Fruit fly (Drosophila melanogaster) whole organism, embryonic: ENCODE data around the gene sno.

ENCODE experiments used
- Ada2b ChIP-seq: fragments of 200-800 bp; sonication (Bioruptor generic); IDR thresholded peaks from 2 replicates; pipeline ENCODE4 v1.3.6; 2022; ENCODE audit warnings: missing biosample characterization, missing genetic modification characterization
- Adf1 ChIP-seq: fragments of 200-800 bp; sonication (Bioruptor generic); IDR thresholded peaks from 2 replicates; pipeline ENCODE4 v1.3.6; 2022; ENCODE audit warnings: missing biosample characterization, missing genetic modification characterization
- CG10462 ChIP-seq: fragments of 200-800 bp; sonication (Bioruptor generic); optimal IDR thresholded peaks from 2 replicates; lab custom pipeline; 2016; ENCODE audit warnings: missing biosample characterization, missing genetic modification characterization
- CG10565 ChIP-seq: fragments of 200-800 bp; sonication (Bioruptor generic); optimal IDR thresholded peaks from 3 replicates; lab custom pipeline; 2016; ENCODE audit warnings: missing biosample characterization, mild to moderate bottlenecking, missing genetic modification characterization
- CG11247 ChIP-seq: fragments of 200-800 bp; sonication (Bioruptor generic); IDR thresholded peaks from 2 replicates; pipeline ENCODE4 v1.3.6; 2022; ENCODE audit warnings: missing biosample characterization, missing genetic modification characterization
- CG11560 ChIP-seq: fragments of 200-800 bp; sonication (Bioruptor generic); IDR thresholded peaks from 3 replicates; pipeline ENCODE4 v1.3.6; 2022; ENCODE audit warnings: missing biosample characterization, missing genetic modification characterization
- CG12155 ChIP-seq: fragments of 200-800 bp; sonication (Bioruptor generic); optimal IDR thresholded peaks from 3 replicates; lab custom pipeline; 2016; ENCODE audit warnings: missing biosample characterization, missing genetic modification characterization
- CG12391 ChIP-seq: fragments of 200-800 bp; sonication (Bioruptor generic); optimal IDR thresholded peaks from 3 replicates; lab custom pipeline; 2018; ENCODE audit warnings: missing biosample characterization, mild to moderate bottlenecking, missing genetic modification characterization, moderate library complexity
- CG15073 ChIP-seq: fragments of 200-800 bp; sonication (Bioruptor generic); optimal IDR thresholded peaks from 2 replicates; lab custom pipeline; 2016; ENCODE audit warnings: missing biosample characterization, missing genetic modification characterization
- CG1603 ChIP-seq: fragments of 200-800 bp; sonication (Bioruptor generic); optimal IDR thresholded peaks from 2 replicates; lab custom pipeline; 2019; ENCODE audit warnings: missing biosample characterization, mild to moderate bottlenecking, missing genetic modification characterization, moderate library complexity
- CG17361 ChIP-seq: fragments of 200-800 bp; sonication (Bioruptor generic); IDR thresholded peaks from 3 replicates; pipeline ENCODE4 v1.3.6; 2022; ENCODE audit warnings: missing biosample characterization, missing genetic modification characterization
- CG17385 ChIP-seq: fragments of 200-800 bp; sonication (Bioruptor generic); optimal IDR thresholded peaks from 3 replicates; lab custom pipeline; 2018; ENCODE audit warnings: missing biosample characterization, mild to moderate bottlenecking, missing genetic modification characterization
- CG18011 ChIP-seq: fragments of 200-800 bp; sonication (Bioruptor generic); optimal IDR thresholded peaks from 2 replicates; lab custom pipeline; 2017; ENCODE audit warnings: missing biosample characterization, missing genetic modification characterization, mild to moderate bottlenecking, moderate library complexity, missing genotype
- CG30403 ChIP-seq: fragments of 200-800 bp; sonication (Bioruptor generic); optimal IDR thresholded peaks from 3 replicates; lab custom pipeline; 2016; ENCODE audit warnings: missing biosample characterization, missing genetic modification characterization
- CG31441 ChIP-seq: fragments of 200-800 bp; sonication (Bioruptor generic); IDR thresholded peaks from 2 replicates; pipeline ENCODE4 v1.3.6; 2022; ENCODE audit warnings: missing biosample characterization, missing genetic modification characterization
- CG3407 ChIP-seq: fragments of 200-800 bp; sonication (Bioruptor generic); optimal IDR thresholded peaks from 2 replicates; lab custom pipeline; 2018; ENCODE audit warnings: missing biosample characterization, mild to moderate bottlenecking, missing genetic modification characterization
- CG3847 ChIP-seq: fragments of 200-800 bp; sonication (Bioruptor generic); IDR thresholded peaks from 2 replicates; pipeline ENCODE4 v1.3.6; 2022; ENCODE audit warnings: missing biosample characterization, missing genetic modification characterization
- CG4328 ChIP-seq: fragments of 200-800 bp; sonication (Bioruptor generic); optimal IDR thresholded peaks from 3 replicates; lab custom pipeline; 2017; ENCODE audit warnings: missing biosample characterization, missing genetic modification reagents, missing genetic modification characterization
- CG4617 ChIP-seq: fragments of 200-800 bp; sonication (Bioruptor generic); optimal IDR thresholded peaks from 3 replicates; lab custom pipeline; 2016; ENCODE audit warnings: missing biosample characterization, missing genetic modification characterization, borderline replicate concordance
- CG6791 ChIP-seq: fragments of 200-800 bp; sonication (Bioruptor generic); IDR thresholded peaks from 3 replicates; pipeline ENCODE4 v1.3.6; 2022; ENCODE audit warnings: missing biosample characterization, missing genetic modification characterization; ENCODE audit not compliant: partially characterized antibody
- CG7271 ChIP-seq: fragments of 200-800 bp; sonication (Bioruptor generic); optimal IDR thresholded peaks from 2 replicates; lab custom pipeline; 2018; ENCODE audit warnings: missing biosample characterization, mild to moderate bottlenecking, missing genetic modification characterization, moderate library complexity
- CG7556 ChIP-seq: fragments of 200-800 bp; sonication (Bioruptor generic); optimal IDR thresholded peaks from 2 replicates; lab custom pipeline; 2017; ENCODE audit warnings: missing biosample characterization, mild to moderate bottlenecking, missing genetic modification characterization
- CG8944 ChIP-seq: fragments of 200-800 bp; sonication (Bioruptor generic); optimal IDR thresholded peaks from 3 replicates; lab custom pipeline; 2016; ENCODE audit warnings: missing biosample characterization, missing genetic modification characterization
- Gug ChIP-seq: fragments of 200-800 bp; sonication (Bioruptor generic); IDR thresholded peaks from 4 replicates; pipeline ENCODE4 v1.3.6; 2022; ENCODE audit warnings: missing biosample characterization, missing genetic modification characterization
- HLH54F ChIP-seq: fragments of 200-800 bp; sonication (Bioruptor generic); optimal IDR thresholded peaks from 3 replicates; lab custom pipeline; 2016; ENCODE audit warnings: missing biosample characterization, missing genetic modification characterization
- Neu2 ChIP-seq: fragments of 200-800 bp; sonication (Bioruptor generic); optimal IDR thresholded peaks from 3 replicates; lab custom pipeline; 2016; ENCODE audit warnings: missing biosample characterization, missing genetic modification characterization, borderline replicate concordance
- Poxn ChIP-seq: fragments of 200-800 bp; sonication (Bioruptor generic); IDR thresholded peaks from 2 replicates; pipeline ENCODE4 v1.3.6; 2022; ENCODE audit warnings: missing biosample characterization, missing genetic modification characterization
- YL-1 ChIP-seq: fragments of 200-800 bp; sonication (Bioruptor generic); optimal IDR thresholded peaks from 3 replicates; lab custom pipeline; 2017; ENCODE audit warnings: missing biosample characterization, mild to moderate bottlenecking, missing genetic modification characterization
- ase ChIP-seq: fragments of 200-800 bp; sonication (Bioruptor generic); IDR thresholded peaks from 3 replicates; pipeline ENCODE4 v1.3.6; 2022; ENCODE audit warnings: missing biosample characterization, missing genetic modification characterization
- bigmax ChIP-seq: fragments of 200-800 bp; sonication (Bioruptor generic); optimal IDR thresholded peaks from 2 replicates; lab custom pipeline; 2018; ENCODE audit warnings: missing biosample characterization, mild to moderate bottlenecking, missing genetic modification characterization
- cg ChIP-seq: fragments of 200-800 bp; sonication (Bioruptor generic); optimal IDR thresholded peaks from 3 replicates; lab custom pipeline; 2019; ENCODE audit warnings: missing biosample characterization, mild to moderate bottlenecking, missing genetic modification characterization, moderate library complexity
- corto ChIP-seq: fragments of 200-800 bp; sonication (Bioruptor generic); optimal IDR thresholded peaks from 2 replicates; lab custom pipeline; 2016; ENCODE audit warnings: missing biosample characterization, mild to moderate bottlenecking, missing genetic modification characterization, moderate library complexity
- crp ChIP-seq, 2 experiments: fragments of 200-800 bp; sonication (Bioruptor generic); optimal IDR thresholded peaks; 2 replicates in 1 of 2; 3 replicates in 1 of 2; lab custom pipeline; 2017; ENCODE audit warnings: missing biosample characterization in 2 of 2, missing genetic modification characterization in 2 of 2, mild to moderate bottlenecking in 1 of 2, moderate library complexity in 1 of 2
- ewg ChIP-seq: fragments of 200-800 bp; sonication (Bioruptor generic); optimal IDR thresholded peaks from 3 replicates; lab custom pipeline; 2017; ENCODE audit warnings: mild to moderate bottlenecking, missing biosample characterization, missing genetic modification reagents, missing genetic modification characterization
- exex ChIP-seq: fragments of 200-800 bp; sonication (Bioruptor generic); optimal IDR thresholded peaks from 4 replicates; lab custom pipeline; 2018; ENCODE audit warnings: missing biosample characterization, mild to moderate bottlenecking, missing genetic modification characterization, moderate library complexity
- fd102C ChIP-seq: fragments of 200-800 bp; sonication (Bioruptor generic); optimal IDR thresholded peaks from 2 replicates; lab custom pipeline; 2018; ENCODE audit warnings: missing biosample characterization, mild to moderate bottlenecking, missing genetic modification characterization, moderate library complexity
- inv ChIP-seq: fragments of 200-800 bp; sonication (Bioruptor generic); IDR thresholded peaks from 2 replicates; pipeline ENCODE4 v1.3.6; 2022; ENCODE audit warnings: missing biosample characterization, missing genetic modification characterization; ENCODE audit not compliant: partially characterized antibody
- kni ChIP-seq: fragments of 200-800 bp; sonication (Bioruptor generic); optimal IDR thresholded peaks from 3 replicates; lab custom pipeline; 2017; ENCODE audit warnings: mild to moderate bottlenecking, missing biosample characterization, missing genetic modification reagents, missing genetic modification characterization
- lov ChIP-seq, 2 experiments: fragments of 200-800 bp in 1 of 2; fragments of >200 bp in 1 of 2; sonication (Bioruptor generic) in 1 of 2; IDR thresholded peaks in 1 of 2; optimal IDR thresholded peaks in 1 of 2; 2 replicates in 1 of 2; 3 replicates in 1 of 2; pipeline versions ENCODE4 v1.3.6 to Lab custom; 2017 to 2022; ENCODE audit warnings: missing biosample characterization in 1 of 2, missing genetic modification characterization in 1 of 2
- org-1 ChIP-seq: fragments of 200-800 bp; sonication (Bioruptor generic); optimal IDR thresholded peaks from 2 replicates; lab custom pipeline; 2017; ENCODE audit warnings: missing biosample characterization, missing genetic modification characterization
- p53 ChIP-seq: fragments of 200-800 bp; sonication (Bioruptor generic); optimal IDR thresholded peaks from 2 replicates; lab custom pipeline; 2016; ENCODE audit warnings: missing biosample characterization, missing genetic modification characterization
- pb ChIP-seq: fragments of 200-800 bp; sonication (Bioruptor generic); optimal IDR thresholded peaks from 3 replicates; lab custom pipeline; 2016; ENCODE audit warnings: missing biosample characterization, missing genetic modification characterization
- pros ChIP-seq: fragments of 200-800 bp; sonication (Bioruptor generic); optimal IDR thresholded peaks from 3 replicates; lab custom pipeline; 2019; ENCODE audit warnings: missing biosample characterization, mild to moderate bottlenecking, missing genetic modification characterization, moderate library complexity
- sqz ChIP-seq: fragments of 200-800 bp; sonication (Bioruptor generic); optimal IDR thresholded peaks from 3 replicates; lab custom pipeline; 2018; ENCODE audit warnings: missing biosample characterization, mild to moderate bottlenecking, missing genetic modification characterization
- stc ChIP-seq: fragments of 200-800 bp; sonication (Bioruptor generic); IDR thresholded peaks from 2 replicates; pipeline ENCODE4 v1.3.6; 2022; ENCODE audit warnings: missing biosample characterization, missing genetic modification characterization
- stwl ChIP-seq: fragments of 200-800 bp; sonication (Bioruptor generic); optimal IDR thresholded peaks from 3 replicates; lab custom pipeline; 2018; ENCODE audit warnings: missing biosample characterization, mild to moderate bottlenecking, missing genetic modification characterization, moderate library complexity
- tgo ChIP-seq: fragments of 200-800 bp; sonication (Bioruptor generic); IDR thresholded peaks from 3 replicates; pipeline ENCODE4 v1.3.6; 2022; ENCODE audit warnings: missing biosample characterization, missing genetic modification characterization
- toy ChIP-seq: fragments of 200-800 bp; sonication (Bioruptor generic); IDR thresholded peaks from 2 replicates; pipeline ENCODE4 v1.3.6; 2022; ENCODE audit warnings: missing biosample characterization, missing genetic modification characterization
- usp ChIP-seq: fragments of >200 bp; optimal IDR thresholded peaks from 2 replicates; lab custom pipeline; 2017; ENCODE audit warnings: missing biosample characterization, missing genetic modification characterization
- yki ChIP-seq: fragments of >200 bp; optimal IDR thresholded peaks from 3 replicates; lab custom pipeline; 2018

sno gene

DNA sequence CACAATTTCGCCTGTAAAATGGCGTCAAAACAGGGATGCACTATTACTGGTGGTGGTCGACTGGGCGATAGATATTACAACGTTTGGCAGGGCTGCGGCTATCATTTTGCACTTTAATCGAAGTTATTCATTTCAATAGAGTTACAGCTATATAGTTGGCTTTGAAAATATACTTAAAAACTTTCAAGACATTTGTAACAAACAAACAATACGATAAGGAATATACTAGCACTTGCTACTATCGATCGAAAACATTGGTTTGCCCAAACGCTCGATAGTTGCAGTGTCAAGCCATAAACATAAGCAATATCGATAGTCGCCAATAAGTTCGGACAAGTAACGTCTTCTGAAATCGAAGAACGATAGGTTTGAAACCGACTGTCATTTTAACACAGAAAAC lies 52.0 kb downstream of the sno start, which contains the start of the genes Bap60 and CG12096 (continued):
- TF ChIP-seq bigmax (GFP tag; lab: Kevin White, UChicago) (no peak), CG4617 (GFP tag; lab: Kevin White, UChicago) (peak; percentile 68), CG1603 (tag; lab: Kevin White, UChicago) (peak; percentile 86), CG3407 (GFP tag; lab: Kevin White, UChicago) (no peak), CG15073 (GFP tag; lab: Kevin White, UChicago) (no peak), lov (optimal IDR thresholded peaks at IDR 0.05; lab: Kevin White, UChicago) (no peak), lov (GFP tag; IDR thresholded peaks at IDR 0.05; lab: Robert Waterston, UW) (no peak), Ada2b (GFP tag; lab: Robert Waterston, UW) (peak; percentile 50; the same call in 1 of the 2 replicates), p53 (GFP tag; lab: Kevin White, UChicago) (peak; percentile 37), Neu2 (GFP tag; lab: Kevin White, UChicago) (peak; percentile 23), ewg (GFP tag; lab: Kevin White, UChicago) (peak; percentile 45), kni (peak; percentile 41), CG11560 (tag; lab: Robert Waterston, UW) (no peak), cg (GFP tag; lab: Kevin White, UChicago) (peak; percentile 65), CG6791 (peak; percentile 81; the same call in 2 of the 3 replicates), CG18011 (peak; percentile 68), CG12391 (tag; lab: Kevin White, UChicago) (peak; percentile 86), CG10565 (no peak), crp (GFP tag; optimal IDR thresholded peaks at IDR 0.05; lab: Kevin White, UChicago) (peak in 1 of 2 experiments; percentile 45), HLH54F (GFP tag; lab: Kevin White, UChicago) (peak; percentile 84), CG7271 (tag; lab: Kevin White, UChicago) (no peak), fd102C (GFP tag; lab: Kevin White, UChicago) (no peak), toy (GFP tag; lab: Robert Waterston, UW) (no peak), CG11247 (GFP tag; lab: Robert Waterston, UW) (peak; percentile 53; the same call in 1 of the 2 replicates), CG30403 (GFP tag; lab: Kevin White, UChicago) (peak; percentile 82), yki (lab: Kevin White, UChicago) (no peak), CG4328 (GFP tag; lab: Kevin White, UChicago) (peak; percentile 66), CG12155 (peak; percentile 73), CG8944 (GFP tag; lab: Kevin White, UChicago) (peak; percentile 73), ase (peak; percentile 29; the same call in 1 of the 3 replicates), CG17361 (peak; percentile 84), Adf1 (0 out of 2 replicates have a peak, but pooled peaks have one; percentile 15), stc (GFP tag; lab: Robert Waterston, UW) (no peak), CG17385 (peak; percentile 61), CG31441 (no peak; the same call in 1 of the 2 replicates), sqz (GFP tag; lab: Kevin White, UChicago) (no peak), Poxn (no peak), CG3847 (GFP tag; lab: Robert Waterston, UW) (peak; percentile 65), Gug (GFP tag; lab: Robert Waterston, UW) (peak; percentile 59; the same call in 2 of the 4 replicates), org-1 (peak; percentile 40), inv (GFP tag; lab: Robert Waterston, UW) (peak; percentile 92), exex (tag; lab: Kevin White, UChicago) (no peak), tgo (GFP tag; lab: Robert Waterston, UW) (peak; percentile 61), usp (GFP tag; lab: Kevin White, UChicago) (no peak), corto (GFP tag; lab: Kevin White, UChicago) (no peak), stwl (peak; percentile 84), pb (GFP tag; lab: Kevin White, UChicago) (peak; percentile 57), YL-1 (GFP tag; lab: Kevin White, UChicago) (peak; percentile 82), pros (GFP tag; lab: Kevin White, UChicago) (no peak), CG10462 (peak; percentile 16), CG7556 (GFP tag; lab: Kevin White, UChicago) (peak; percentile 60)
